Worm (Caenorhabditis elegans) whole organism, late embryonic: Measurements from ENCODE around the gene skr-12.
A peak's percentile ranks its signal among the peaks of the same experiment; 100 is the strongest.

ENCODE experiments used
- F13H6.1 ChIP-seq: sonication (generic microtip); optimal IDR thresholded peaks from 2 replicates; lab custom pipeline; 2016; ENCODE audit warnings: missing genetic modification characterization, missing compliant biosample characterization
- K09A11.1 ChIP-seq: sonication (generic microtip); optimal IDR thresholded peaks from 2 replicates; lab custom pipeline; 2017; ENCODE audit warnings: antibody characterized with exemption, mild to moderate bottlenecking, missing genetic modification characterization, missing compliant biosample characterization; ENCODE audit not compliant: insufficient read depth
- ahr-1 ChIP-seq: sonication (generic microtip); optimal IDR thresholded peaks from 2 replicates; lab custom pipeline; 2016; ENCODE audit warnings: missing genetic modification characterization, missing compliant biosample characterization
- ceh-14 ChIP-seq: sonication (generic microtip); optimal IDR thresholded peaks from 2 replicates; lab custom pipeline; 2016; ENCODE audit warnings: missing genotype, missing genetic modification characterization, missing compliant biosample characterization
- ceh-18 ChIP-seq: sonication (generic microtip); optimal IDR thresholded peaks from 2 replicates; lab custom pipeline; 2016; ENCODE audit warnings: missing genetic modification characterization, missing compliant biosample characterization
- ceh-19 ChIP-seq: fragments of 200-800 bp; sonication (Bioruptor generic); optimal IDR thresholded peaks from 2 replicates; lab custom pipeline; 2018; ENCODE audit warnings: mild to moderate bottlenecking, missing genetic modification characterization, missing compliant biosample characterization
- ceh-2 ChIP-seq: sonication (generic microtip); optimal IDR thresholded peaks from 2 replicates; lab custom pipeline; 2016; ENCODE audit warnings: missing genotype, missing genetic modification characterization, missing compliant biosample characterization
- ceh-22 ChIP-seq: sonication (generic microtip); optimal IDR thresholded peaks from 2 replicates; lab custom pipeline; 2017; ENCODE audit warnings: missing biosample characterization, missing genetic modification characterization
- ceh-24 ChIP-seq: sonication (generic microtip); optimal IDR thresholded peaks from 2 replicates; lab custom pipeline; 2016; ENCODE audit warnings: mild to moderate bottlenecking, missing genetic modification characterization, missing compliant biosample characterization
- ceh-30 ChIP-seq: fragments of 150-350 bp; optimal IDR thresholded peaks from 2 replicates; lab custom pipeline; 2014; ENCODE audit warnings: missing biosample characterization, missing genetic modification characterization
- ceh-31 ChIP-seq: sonication (generic microtip); optimal IDR thresholded peaks from 2 replicates; lab custom pipeline; 2016; ENCODE audit warnings: missing genetic modification characterization, missing compliant biosample characterization
- ceh-45 ChIP-seq: fragments of 200-800 bp; sonication (Bioruptor generic); IDR thresholded peaks from 2 replicates; pipeline ENCODE4 v1.3.6; 2022; ENCODE audit warnings: missing genetic modification reagents, missing genetic modification characterization, missing compliant biosample characterization
- ceh-48 ChIP-seq: sonication (generic microtip); optimal IDR thresholded peaks from 2 replicates; lab custom pipeline; 2016; ENCODE audit warnings: missing genetic modification characterization, inconsistent platforms, missing compliant biosample characterization
- ceh-6 ChIP-seq: fragments of 200-800 bp; sonication (Bioruptor generic); optimal IDR thresholded peaks from 2 replicates; lab custom pipeline; 2018; ENCODE audit warnings: mild to moderate bottlenecking, missing genetic modification characterization, missing compliant biosample characterization
- ceh-9 ChIP-seq: sonication (generic microtip); optimal IDR thresholded peaks from 2 replicates; lab custom pipeline; 2016; ENCODE audit warnings: mild to moderate bottlenecking, missing genetic modification characterization, inconsistent platforms, missing compliant biosample characterization
- dmd-4 ChIP-seq: sonication (generic microtip); optimal IDR thresholded peaks from 2 replicates; lab custom pipeline; 2016; ENCODE audit warnings: borderline replicate concordance, missing genetic modification characterization, missing compliant biosample characterization
- dve-1 ChIP-seq: sonication (generic microtip); optimal IDR thresholded peaks from 2 replicates; lab custom pipeline; 2017; ENCODE audit warnings: antibody characterized with exemption, mild to moderate bottlenecking, missing genetic modification characterization, missing compliant biosample characterization
- elt-2 ChIP-seq: sonication (generic microtip); optimal IDR thresholded peaks from 2 replicates; lab custom pipeline; 2016; ENCODE audit warnings: missing genetic modification reagents, missing genetic modification characterization, missing compliant biosample characterization
- elt-4 ChIP-seq: sonication (generic microtip); optimal IDR thresholded peaks from 2 replicates; lab custom pipeline; 2016; ENCODE audit warnings: missing genetic modification characterization, missing compliant biosample characterization
- ets-4 ChIP-seq: sonication (generic microtip); optimal IDR thresholded peaks from 2 replicates; lab custom pipeline; 2016; ENCODE audit warnings: missing genetic modification characterization, missing compliant biosample characterization
- eyg-1 ChIP-seq: sonication (generic microtip); optimal IDR thresholded peaks from 2 replicates; lab custom pipeline; 2016; ENCODE audit warnings: missing genotype, missing genetic modification characterization, missing compliant biosample characterization
- fkh-10 ChIP-seq: fragments of 150-350 bp; optimal IDR thresholded peaks from 2 replicates; lab custom pipeline; 2014; ENCODE audit warnings: missing biosample characterization, missing genetic modification reagents, missing genetic modification characterization
- fkh-6 ChIP-seq: sonication (generic microtip); optimal IDR thresholded peaks from 2 replicates; lab custom pipeline; 2016; ENCODE audit warnings: missing genetic modification characterization, missing compliant biosample characterization
- hlh-13 ChIP-seq: fragments of 200-800 bp; sonication (Bioruptor generic); optimal IDR thresholded peaks from 2 replicates; lab custom pipeline; 2018; ENCODE audit warnings: mild to moderate bottlenecking, missing genetic modification characterization, missing compliant biosample characterization
- hlh-30 ChIP-seq: sonication (generic microtip); optimal IDR thresholded peaks from 2 replicates; lab custom pipeline; 2017; ENCODE audit warnings: antibody characterized with exemption, missing genetic modification characterization, missing compliant biosample characterization; ENCODE audit not compliant: insufficient read depth
- hlh-6 ChIP-seq: sonication (generic microtip); optimal IDR thresholded peaks from 2 replicates; lab custom pipeline; 2016; ENCODE audit warnings: missing genotype, missing genetic modification characterization, missing compliant biosample characterization
- hlh-8 ChIP-seq: sonication (generic microtip); optimal IDR thresholded peaks from 2 replicates; lab custom pipeline; 2016; ENCODE audit warnings: missing genotype, missing genetic modification characterization, missing compliant biosample characterization
- lim-6 ChIP-seq: sonication (generic microtip); optimal IDR thresholded peaks from 2 replicates; lab custom pipeline; 2016; ENCODE audit warnings: missing genetic modification characterization, missing compliant biosample characterization
- madf-2 ChIP-seq: sonication (generic microtip); optimal IDR thresholded peaks from 2 replicates; lab custom pipeline; 2017; ENCODE audit warnings: missing genetic modification characterization, missing compliant biosample characterization
- nfya-1 ChIP-seq: sonication (generic microtip); optimal IDR thresholded peaks from 2 replicates; lab custom pipeline; 2017; ENCODE audit warnings: missing genetic modification characterization, mild to moderate bottlenecking, missing compliant biosample characterization, antibody characterized with exemption, moderate library complexity
- nhr-11 ChIP-seq: fragments of 150-350 bp; optimal IDR thresholded peaks from 2 replicates; lab custom pipeline; 2014; ENCODE audit warnings: missing biosample characterization, missing genetic modification characterization
- nhr-232 ChIP-seq: sonication (generic microtip); optimal IDR thresholded peaks from 2 replicates; lab custom pipeline; 2016; ENCODE audit warnings: missing genetic modification characterization, missing compliant biosample characterization
- npax-4 ChIP-seq: sonication (generic microtip); optimal IDR thresholded peaks from 2 replicates; lab custom pipeline; 2016; ENCODE audit warnings: missing genetic modification characterization, missing compliant biosample characterization
- odd-2 ChIP-seq: sonication (generic microtip); optimal IDR thresholded peaks from 2 replicates; lab custom pipeline; 2017; ENCODE audit warnings: antibody characterized with exemption, mild to moderate bottlenecking, missing genetic modification characterization, missing compliant biosample characterization
- pat-9 ChIP-seq: fragments of 200-800 bp; sonication (Bioruptor generic); optimal IDR thresholded peaks from 2 replicates; lab custom pipeline; 2018; ENCODE audit warnings: mild to moderate bottlenecking, missing genetic modification characterization, moderate library complexity, missing compliant biosample characterization
- pha-2 ChIP-seq: sonication (generic microtip); optimal IDR thresholded peaks from 2 replicates; lab custom pipeline; 2017; ENCODE audit warnings: mild to moderate bottlenecking, missing genetic modification characterization, missing compliant biosample characterization
- pqm-1 ChIP-seq: sonication (generic microtip); optimal IDR thresholded peaks from 2 replicates; lab custom pipeline; 2016; ENCODE audit warnings: missing genetic modification characterization, missing compliant biosample characterization
- pros-1 ChIP-seq: fragments of 150-350 bp; optimal IDR thresholded peaks from 2 replicates; lab custom pipeline; 2014; ENCODE audit warnings: missing biosample characterization, missing genetic modification reagents, missing genetic modification characterization
- sdc-2 ChIP-seq: sonication (generic microtip); optimal IDR thresholded peaks from 2 replicates; lab custom pipeline; 2016; ENCODE audit warnings: missing genotype, missing genetic modification characterization, missing compliant biosample characterization
- sox-2 ChIP-seq: fragments of 200-800 bp; sonication (Bioruptor generic); IDR thresholded peaks from 2 replicates; pipeline ENCODE4 v1.3.6; 2022; ENCODE audit warnings: missing genetic modification reagents, missing genetic modification characterization, missing compliant biosample characterization
- sox-4 ChIP-seq: sonication (generic microtip); optimal IDR thresholded peaks from 2 replicates; lab custom pipeline; 2017; ENCODE audit warnings: mild to moderate bottlenecking, missing genetic modification characterization, inconsistent platforms, missing compliant biosample characterization
- syd-9 ChIP-seq: sonication (generic microtip); optimal IDR thresholded peaks from 2 replicates; lab custom pipeline; 2016; ENCODE audit warnings: mild to moderate bottlenecking, missing genetic modification characterization, moderate library complexity, missing compliant biosample characterization
- unc-42 ChIP-seq: sonication (generic microtip); optimal IDR thresholded peaks from 2 replicates; lab custom pipeline; 2016; ENCODE audit warnings: missing genotype, missing genetic modification characterization, missing compliant biosample characterization
- unc-55 ChIP-seq: sonication (generic microtip); optimal IDR thresholded peaks from 2 replicates; lab custom pipeline; 2017; ENCODE audit warnings: missing biosample characterization, missing genetic modification reagents, missing genetic modification characterization
- ztf-16 ChIP-seq: sonication (generic microtip); optimal IDR thresholded peaks from 2 replicates; lab custom pipeline; 2017; ENCODE audit warnings: missing genetic modification characterization, missing compliant biosample characterization

skr-12 gene

DNA sequence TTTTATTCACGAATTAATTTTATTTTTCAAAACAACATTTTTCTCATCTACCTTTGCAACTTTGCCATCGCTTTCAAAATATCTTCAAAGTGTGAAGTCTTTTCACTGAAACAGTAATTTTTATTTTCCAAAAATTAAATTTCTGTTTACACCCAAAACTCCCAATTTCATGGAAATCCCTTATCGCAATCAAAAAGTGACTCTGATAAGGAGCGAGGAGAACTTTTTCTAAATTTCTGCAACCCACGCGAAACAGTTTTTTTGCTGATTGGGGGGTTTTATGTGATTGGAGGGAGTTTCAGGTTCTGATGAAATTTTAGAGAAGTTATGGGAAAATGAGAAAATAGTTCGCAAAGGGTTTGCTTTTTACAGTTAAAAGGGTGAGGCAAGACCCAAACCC, 12.5 kb downstream of the skr-12 start:
- TF ChIP-seq ceh-48 (tag; lab: Kevin White, UChicago) (no peak), fkh-10 (GFP tag; lab: Kevin White, UChicago) (no peak), ceh-24 (tag; lab: Kevin White, UChicago) (no peak), unc-55 (GFP tag; lab: Kevin White, UChicago) (no peak), ceh-9 (no peak), unc-42 (tag; lab: Kevin White, UChicago) (no peak), ceh-18 (no peak), pha-2 (tag; lab: Kevin White, UChicago) (no peak), syd-9 (tag; lab: Kevin White, UChicago) (no peak), ceh-30 (tag; lab: Kevin White, UChicago) (no peak), hlh-8 (tag; lab: Kevin White, UChicago) (no peak), ceh-31 (tag; lab: Kevin White, UChicago) (no peak), elt-2 (tag; lab: Kevin White, UChicago) (no peak), elt-4 (tag; lab: Kevin White, UChicago) (no peak), nfya-1 (tag; lab: Kevin White, UChicago) (no peak), F13H6.1 (tag; lab: Kevin White, UChicago) (no peak), nhr-232 (no peak), ztf-16 (tag; lab: Kevin White, UChicago) (no peak), sox-4 (no peak), lim-6 (tag; lab: Kevin White, UChicago) (no peak)

DNA sequence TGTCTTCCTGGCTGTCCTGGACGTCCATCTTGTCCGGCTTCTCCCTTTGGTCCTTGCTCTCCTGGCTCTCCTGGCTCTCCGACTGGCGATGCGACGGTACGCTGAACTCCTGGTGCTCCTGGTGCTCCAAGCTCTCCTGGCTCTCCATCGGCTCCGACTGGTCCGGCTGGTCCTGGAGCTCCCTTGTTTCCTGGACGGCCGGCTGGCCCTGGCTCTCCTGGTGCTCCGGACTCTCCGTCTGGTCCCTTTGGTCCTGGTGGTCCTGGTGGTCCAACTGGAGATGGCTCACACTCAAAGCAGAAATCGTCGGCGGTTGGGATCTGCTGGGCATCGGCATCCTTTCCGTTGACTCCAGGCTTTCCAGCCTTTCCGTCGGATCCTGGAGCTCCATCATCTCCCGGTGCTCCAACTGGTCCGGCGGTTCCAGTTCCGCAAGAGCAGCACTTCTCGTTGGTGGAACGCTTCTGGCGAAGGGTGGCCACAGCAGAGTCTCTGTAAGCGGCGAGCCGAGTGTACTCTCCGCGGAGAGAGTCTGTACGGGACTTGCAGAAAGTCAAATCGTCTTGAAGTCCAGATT, 16.0 kb downstream of the skr-12 start:
- TF ChIP-seq unc-55 (GFP tag; lab: Kevin White, UChicago) = no peak
- TF ChIP-seq ceh-22 (tag; lab: Kevin White, UChicago) = no peak
- no peak for TF ChIP-seq K09A11.1 (tag; lab: Kevin White, UChicago)
- TF ChIP-seq ceh-31 (tag; lab: Kevin White, UChicago) = no peak
- TF ChIP-seq ztf-16 (tag; lab: Kevin White, UChicago) = no peak
- peak; percentile 32 for TF ChIP-seq hlh-6 (tag; lab: Kevin White, UChicago)
- TF ChIP-seq fkh-10 (GFP tag; lab: Kevin White, UChicago) = no peak
- no peak for TF ChIP-seq ceh-6 (GFP tag; lab: Kevin White, UChicago)
- no peak for TF ChIP-seq syd-9 (tag; lab: Kevin White, UChicago)
- TF ChIP-seq eyg-1 = no peak
- no peak for TF ChIP-seq madf-2 (tag; lab: Kevin White, UChicago)
- TF ChIP-seq pqm-1 (tag; lab: Kevin White, UChicago) = no peak
- TF ChIP-seq odd-2 (tag; lab: Kevin White, UChicago) = no peak
- TF ChIP-seq ceh-18 = no peak
- peak; percentile 9 for TF ChIP-seq fkh-6 (tag; lab: Kevin White, UChicago)
- no peak for TF ChIP-seq ets-4 (tag; lab: Kevin White, UChicago)
- TF ChIP-seq pat-9 (tag; lab: Kevin White, UChicago) = no peak

DNA sequence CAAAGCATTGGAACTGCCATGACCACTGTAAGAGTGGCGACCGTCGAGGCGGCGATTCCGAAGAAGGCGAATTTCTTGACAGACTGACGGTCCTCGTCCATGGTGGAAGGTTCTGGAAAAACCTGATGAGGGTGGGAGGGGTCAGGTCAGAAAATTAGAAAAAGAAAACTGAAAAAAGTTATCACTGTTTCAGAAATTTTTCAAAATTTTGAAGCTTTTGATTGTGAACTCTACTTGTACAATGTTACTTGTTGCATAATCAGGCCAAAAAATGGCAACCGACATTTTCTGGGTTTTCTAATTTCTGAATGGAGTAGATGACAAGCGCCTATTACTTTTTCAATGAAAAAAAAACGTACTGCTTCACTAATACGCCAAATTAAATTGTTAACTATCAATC, 16.6 kb downstream of the skr-12 start, which contains the start of gene col-138:
col-138 (minus strand) TSS at position 101 of the 400 bp plus-strand sequence.
- TF ChIP-seq ceh-6 (GFP tag; lab: Kevin White, UChicago) (no peak), sdc-2 (tag; lab: Kevin White, UChicago) (no peak), sox-2 (GFP tag; lab: Robert Waterston, UW) (no peak), ceh-24 (tag; lab: Kevin White, UChicago) (no peak), nhr-11 (tag; lab: Kevin White, UChicago) (no peak), dmd-4 (no peak), unc-42 (tag; lab: Kevin White, UChicago) (no peak), pros-1 (tag; lab: Kevin White, UChicago) (no peak)

DNA sequence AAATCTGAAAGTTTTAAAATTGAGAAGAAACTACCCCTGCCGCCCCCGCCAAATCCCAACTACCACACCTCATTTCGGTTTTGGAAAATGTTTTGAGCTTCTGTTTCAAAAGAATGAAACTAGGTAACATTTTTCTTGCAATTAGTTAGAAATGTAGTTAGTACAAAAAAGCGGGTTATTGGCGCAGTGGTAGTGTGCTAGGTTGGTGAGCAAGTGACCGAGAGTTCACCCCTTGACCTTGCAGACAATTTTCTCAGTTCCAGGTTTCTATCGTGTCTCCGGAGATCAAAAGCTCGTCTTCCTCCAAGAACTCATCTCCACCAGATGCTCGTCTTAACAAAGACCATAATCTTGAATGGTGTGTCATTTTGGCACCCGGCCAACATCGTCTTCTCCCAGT, 22.1 kb downstream of the skr-12 start:
- TF ChIP-seq nhr-232 = no peak
- TF ChIP-seq ahr-1 (tag; lab: Kevin White, UChicago) = no peak
- TF ChIP-seq ceh-2 = no peak
- TF ChIP-seq npax-4 = no peak
- TF ChIP-seq ceh-45 (GFP tag; lab: Robert Waterston, UW) = no peak
- no peak for TF ChIP-seq hlh-13 (GFP tag; lab: Kevin White, UChicago)
- no peak for TF ChIP-seq sdc-2 (tag; lab: Kevin White, UChicago)
- no peak for TF ChIP-seq unc-55 (GFP tag; lab: Kevin White, UChicago)
- TF ChIP-seq pqm-1 (tag; lab: Kevin White, UChicago) = no peak
- TF ChIP-seq ceh-14 (tag; lab: Kevin White, UChicago) = no peak
- no peak for TF ChIP-seq ceh-19
- no peak for TF ChIP-seq sox-2 (GFP tag; lab: Robert Waterston, UW)
- no peak for TF ChIP-seq eyg-1
- no peak for TF ChIP-seq madf-2 (tag; lab: Kevin White, UChicago)
- no peak for TF ChIP-seq dve-1 (tag; lab: Kevin White, UChicago)
- TF ChIP-seq nfya-1 (tag; lab: Kevin White, UChicago) = no peak
- no peak for TF ChIP-seq hlh-30
- TF ChIP-seq lim-6 (tag; lab: Kevin White, UChicago) = no peak
